Fruit fly (Drosophila melanogaster): ENCODE results near the gene RpS14a.

DNA sequence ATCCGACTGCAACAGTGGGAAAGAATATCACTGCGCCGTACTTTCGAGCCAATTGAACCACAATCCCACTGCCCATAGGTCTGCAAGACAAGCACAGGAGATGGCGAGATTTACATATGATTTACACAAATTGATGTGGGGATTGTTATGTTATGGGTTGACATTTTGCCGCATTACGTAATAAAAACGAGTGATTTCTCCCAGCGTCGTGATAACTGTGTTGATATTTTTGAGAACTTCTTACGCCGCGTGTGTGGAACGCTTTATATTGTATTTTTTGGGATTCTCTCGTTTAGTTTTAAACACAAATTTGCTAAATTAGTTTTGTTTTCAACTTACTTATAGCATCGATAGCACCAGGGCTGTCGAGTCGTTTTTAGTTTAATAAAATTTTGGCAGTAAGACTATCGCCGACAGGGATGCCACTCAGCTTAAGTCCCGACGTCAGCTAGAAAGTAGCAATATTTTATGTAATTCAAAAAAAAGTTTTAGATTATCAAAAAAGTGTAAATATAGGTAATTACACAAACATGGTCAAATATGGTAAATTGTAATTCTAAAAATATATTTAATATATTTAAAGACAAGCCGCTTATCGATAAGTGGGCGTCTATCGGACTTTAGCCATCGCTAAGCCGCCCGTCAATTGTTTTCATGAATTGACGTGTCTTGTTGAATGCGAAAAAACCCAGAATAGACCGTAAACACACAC lies 40.0 kb upstream of the RpS14a start, which contains the start of the genes CG45089, ND-MNLL and p115:
- TF ChIP-seq Mnt (GFP tag; optimal IDR thresholded peaks at IDR 0.05) (peak; percentile 75), CG1620 (GFP tag; optimal IDR thresholded peaks at IDR 0.05) (peak; percentile 81), kay (GFP tag; ENCODE audit: borderline replicate concordance) (no peak), cnc (optimal IDR thresholded peaks at IDR 0.05) (no peak), bab1 (GFP tag; optimal IDR thresholded peaks at IDR 0.05) (peak; percentile 80)
